Fruit fly (Drosophila melanogaster) whole organism, wandering third instar larva: ENCODE data around the gene CAH9.

Experiments
- Abd-B ChIP-seq: fragments of >200 bp; optimal IDR thresholded peaks from 2 replicates; lab custom pipeline; 2017; ENCODE audit warnings: missing biosample characterization, missing genetic modification characterization
- CG32264 ChIP-seq: fragments of 200-800 bp; sonication (Bioruptor generic); optimal IDR thresholded peaks from 2 replicates; lab custom pipeline; 2016; ENCODE audit warnings: missing biosample characterization, missing genetic modification characterization
- CG9705 ChIP-seq: fragments of 200-800 bp; sonication (Bioruptor generic); optimal IDR thresholded peaks from 2 replicates; lab custom pipeline; 2018; ENCODE audit warnings: missing biosample characterization, mild to moderate bottlenecking, missing genetic modification characterization
- CrebA ChIP-seq: fragments of 200-800 bp; sonication (Bioruptor generic); optimal IDR thresholded peaks from 2 replicates; lab custom pipeline; 2016; ENCODE audit warnings: missing biosample characterization, mild to moderate bottlenecking, missing genetic modification characterization, borderline replicate concordance
- Dfd ChIP-seq: fragments of >200 bp; optimal IDR thresholded peaks from 2 replicates; lab custom pipeline; 2017; ENCODE audit warnings: missing biosample characterization, missing genetic modification characterization
- GATAd ChIP-seq: sonication (Bioruptor generic); optimal IDR thresholded peaks from 2 replicates; lab custom pipeline; 2016; ENCODE audit warnings: missing biosample characterization, missing genetic modification characterization
- HLH106 ChIP-seq: fragments of 200-800 bp; optimal IDR thresholded peaks from 3 replicates; lab custom pipeline; 2019; ENCODE audit warnings: missing biosample characterization, mild to moderate bottlenecking, missing genetic modification characterization, moderate library complexity
- Hnf4 ChIP-seq: fragments of 200-800 bp; sonication (Bioruptor generic); optimal IDR thresholded peaks from 2 replicates; lab custom pipeline; 2016; ENCODE audit warnings: missing biosample characterization, mild to moderate bottlenecking, missing genetic modification characterization
- Hr78 ChIP-seq: fragments of >200 bp; optimal IDR thresholded peaks from 2 replicates; lab custom pipeline; 2017; ENCODE audit warnings: missing biosample characterization, missing genetic modification characterization
- Hr83 ChIP-seq: fragments of 200-300 bp; sonication (Bioruptor generic); optimal IDR thresholded peaks from 2 replicates; lab custom pipeline; 2016; ENCODE audit warnings: missing biosample characterization, mild to moderate bottlenecking, missing genetic modification characterization, moderate library complexity; ENCODE audit not compliant: poor library complexity, severe bottlenecking
- Jra ChIP-seq: sonication (Bioruptor generic); optimal IDR thresholded peaks from 2 replicates; lab custom pipeline; 2016; ENCODE audit warnings: missing biosample characterization, missing genetic modification characterization
- Mio ChIP-seq: sonication (Bioruptor generic); optimal IDR thresholded peaks from 2 replicates; lab custom pipeline; 2016; ENCODE audit warnings: missing biosample characterization, missing genetic modification characterization
- Myc ChIP-seq: fragments of >200 bp; optimal IDR thresholded peaks from 2 replicates; lab custom pipeline; 2017
- N ChIP-seq: fragments of >200 bp; optimal IDR thresholded peaks from 2 replicates; lab custom pipeline; 2018; ENCODE audit warnings: missing biosample characterization, missing external identifiers, missing genetic modification characterization
- OdsH ChIP-seq: fragments of 200-800 bp; sonication (Bioruptor generic); optimal IDR thresholded peaks from 2 replicates; lab custom pipeline; 2016; ENCODE audit warnings: missing biosample characterization, mild to moderate bottlenecking, missing genetic modification characterization
- Rel ChIP-seq, 2 experiments: fragments of 200-800 bp; sonication (Bioruptor generic) in 1 of 2; optimal IDR thresholded peaks; 2 replicates in 1 of 2; 3 replicates in 1 of 2; lab custom pipeline; 2016 to 2019; ENCODE audit warnings: mild to moderate bottlenecking in 2 of 2, missing biosample characterization in 2 of 2, missing genetic modification characterization in 2 of 2, moderate library complexity in 1 of 2
- Sp1 ChIP-seq: fragments of 200-800 bp; sonication (Bioruptor generic); optimal IDR thresholded peaks from 3 replicates; lab custom pipeline; 2019; ENCODE audit warnings: missing biosample characterization, mild to moderate bottlenecking, missing genetic modification characterization, moderate library complexity
- Vsx2 ChIP-seq: fragments of 200-300, 225-300 bp; sonication (Bioruptor generic); optimal IDR thresholded peaks from 2 replicates; lab custom pipeline; 2018; ENCODE audit warnings: missing biosample characterization, missing genetic modification characterization; ENCODE audit not compliant: partially characterized antibody
- br ChIP-seq: fragments of 200-800 bp; sonication (Bioruptor generic); optimal IDR thresholded peaks from 2 replicates; lab custom pipeline; 2016; ENCODE audit warnings: missing biosample characterization, missing genetic modification characterization
- brk ChIP-seq: fragments of 200-800 bp; sonication (Bioruptor generic); optimal IDR thresholded peaks from 2 replicates; lab custom pipeline; 2016; ENCODE audit warnings: missing biosample characterization, mild to moderate bottlenecking, missing genetic modification characterization
- dl ChIP-seq, 2 experiments: fragments of 175-275, 200-275 bp in 1 of 2; fragments of 200-275 bp in 1 of 2; sonication (Bioruptor generic); optimal IDR thresholded peaks; lab custom pipeline; 2018; ENCODE audit warnings: mild to moderate bottlenecking in 2 of 2, missing biosample characterization in 2 of 2, missing genetic modification characterization in 2 of 2, moderate library complexity in 2 of 2; ENCODE audit not compliant: partially characterized antibody in 2 of 2, insufficient read depth in 1 of 2
- dmrt93B ChIP-seq: fragments of 200-800 bp; sonication (Bioruptor generic); optimal IDR thresholded peaks from 2 replicates; lab custom pipeline; 2018; ENCODE audit warnings: missing biosample characterization, mild to moderate bottlenecking, missing genetic modification characterization
- dsf ChIP-seq: sonication (Bioruptor generic); optimal IDR thresholded peaks from 2 replicates; lab custom pipeline; 2016; ENCODE audit warnings: missing biosample characterization, missing genetic modification characterization, borderline replicate concordance
- ey ChIP-seq: fragments of 200-800 bp; sonication (Bioruptor generic); optimal IDR thresholded peaks from 2 replicates; lab custom pipeline; 2016; ENCODE audit warnings: missing biosample characterization, missing genetic modification characterization
- foxo ChIP-seq, 2 experiments: fragments of 200-800 bp; sonication (Bioruptor generic); optimal IDR thresholded peaks; 2 replicates in 1 of 2; 3 replicates in 1 of 2; lab custom pipeline; 2016 to 2017; ENCODE audit warnings: missing biosample characterization in 2 of 2, missing genetic modification characterization in 2 of 2
- fru ChIP-seq: fragments of 200-800 bp; sonication (Bioruptor generic); optimal IDR thresholded peaks from 3 replicates; lab custom pipeline; 2016; ENCODE audit warnings: missing biosample characterization, mild to moderate bottlenecking, missing genetic modification characterization
- h ChIP-seq: fragments of 200-800 bp; sonication (Bioruptor generic); optimal IDR thresholded peaks from 3 replicates; lab custom pipeline; 2016; ENCODE audit warnings: missing biosample characterization, mild to moderate bottlenecking, missing genetic modification characterization
- jim ChIP-seq: fragments of 175-275, 200-325 bp; sonication (Bioruptor generic); optimal IDR thresholded peaks from 2 replicates; lab custom pipeline; 2016; ENCODE audit warnings: missing biosample characterization, mild to moderate bottlenecking, missing genetic modification characterization
- lola ChIP-seq: fragments of >200 bp; optimal IDR thresholded peaks from 2 replicates; lab custom pipeline; 2017; ENCODE audit warnings: missing biosample characterization, missing genetic modification characterization
- pan ChIP-seq: fragments of >200 bp; optimal IDR thresholded peaks from 2 replicates; lab custom pipeline; 2017
- psq ChIP-seq: fragments of 200-800 bp; sonication (Bioruptor generic); optimal IDR thresholded peaks from 3 replicates; lab custom pipeline; 2017; ENCODE audit warnings: missing biosample characterization, mild to moderate bottlenecking, missing genetic modification characterization, moderate library complexity
- rgr ChIP-seq: fragments of 200-800 bp; sonication (Bioruptor generic); optimal IDR thresholded peaks from 3 replicates; lab custom pipeline; 2016; ENCODE audit warnings: missing biosample characterization, mild to moderate bottlenecking, missing genetic modification characterization
- sage ChIP-seq: fragments of 200-800 bp; sonication (Bioruptor generic); optimal IDR thresholded peaks from 2 replicates; lab custom pipeline; 2016; ENCODE audit warnings: missing biosample characterization, mild to moderate bottlenecking, missing genetic modification characterization
- sv ChIP-seq: fragments of 200-800 bp; sonication (Bioruptor generic); optimal IDR thresholded peaks from 3 replicates; lab custom pipeline; 2016; ENCODE audit warnings: missing biosample characterization, missing genetic modification characterization
- tai ChIP-seq: sonication (Bioruptor generic); optimal IDR thresholded peaks from 2 replicates; lab custom pipeline; 2016; ENCODE audit warnings: missing biosample characterization, missing genetic modification characterization
- usp ChIP-seq: fragments of >200 bp; optimal IDR thresholded peaks from 2 replicates; lab custom pipeline; 2017; ENCODE audit warnings: missing biosample characterization, missing genetic modification characterization
- woc ChIP-seq: sonication (Bioruptor generic); optimal IDR thresholded peaks from 2 replicates; lab custom pipeline; 2016; ENCODE audit warnings: missing biosample characterization, mild to moderate bottlenecking, missing genetic modification characterization

CAH9 gene

dm6 chr3R:27152129-27152968, 46.4 kb upstream of the CAH9 start:
- TF ChIP-seq br: peak; percentile 76
- TF ChIP-seq dmrt93B (GFP tag; lab: Kevin White, UChicago): peak; percentile 51
- TF ChIP-seq N: no peak
- TF ChIP-seq brk (GFP tag; lab: Kevin White, UChicago): peak; percentile 43
- TF ChIP-seq psq: peak; percentile 35
- TF ChIP-seq pan: no peak
- TF ChIP-seq sage (GFP tag; lab: Kevin White, UChicago): no peak
- peak in 1 of 2 experiments; percentile 62 for TF ChIP-seq foxo (GFP tag; optimal IDR thresholded peaks at IDR 0.05; lab: Kevin White, UChicago)
- peak; percentile 49 for TF ChIP-seq CG9705 (GFP tag; lab: Kevin White, UChicago)
- TF ChIP-seq sv (GFP tag; lab: Kevin White, UChicago): no peak
- TF ChIP-seq Hnf4 (GFP tag; lab: Kevin White, UChicago): peak; percentile 29
- peak; percentile 37 for TF ChIP-seq CG32264 (GFP tag; lab: Kevin White, UChicago)
- peak; percentile 65 for TF ChIP-seq Sp1 (GFP tag; lab: Kevin White, UChicago)
- TF ChIP-seq ey (GFP tag; lab: Kevin White, UChicago): peak; percentile 64
- TF ChIP-seq OdsH (GFP tag; lab: Kevin White, UChicago): peak; percentile 42
- peak; percentile 57 for TF ChIP-seq rgr (GFP tag; lab: Kevin White, UChicago)
- peak; percentile 73 for TF ChIP-seq HLH106 (tag; lab: Kevin White, UChicago)
- no peak for TF ChIP-seq Vsx2
- no peak for TF ChIP-seq Mio (GFP tag; lab: Kevin White, UChicago)
- TF ChIP-seq tai (GFP tag; lab: Kevin White, UChicago): no peak
- peak; percentile 45 for TF ChIP-seq woc (GFP tag; lab: Kevin White, UChicago)
- no peak for TF ChIP-seq GATAd (GFP tag; lab: Kevin White, UChicago)
- TF ChIP-seq dl (GFP tag; optimal IDR thresholded peaks at IDR 0.05; lab: Kevin White, UChicago; ENCODE audit: insufficient read depth in 1 of 2, partially characterized antibody in 2 of 2): no peak
- TF ChIP-seq h: peak; percentile 53
- peak; percentile 76 for TF ChIP-seq fru
- no peak for TF ChIP-seq Hr83 (GFP tag; lab: Kevin White, UChicago)

dm6 chr3R:27151516-27151823, 45.5 kb upstream of the CAH9 start, which contains the start of gene Men-b:
Men-b (plus strand) TSS chr3R:27151662.
- TF ChIP-seq sage (GFP tag; lab: Kevin White, UChicago): no peak
- TF ChIP-seq CrebA (GFP tag; lab: Kevin White, UChicago): no peak
- no peak for TF ChIP-seq HLH106 (tag; lab: Kevin White, UChicago)
- peak; percentile 52 for TF ChIP-seq Hr83 (GFP tag; lab: Kevin White, UChicago)
- peak; percentile 92 for TF ChIP-seq Myc

dm6 chr3R:27150685-27151515, 44.9 kb upstream of the CAH9 start, which contains the start of gene CG6051:
CG6051 (minus strand) TSS chr3R:27151069.
- TF ChIP-seq Hr78 (GFP tag; lab: Kevin White, UChicago): peak; percentile 59
- no peak for TF ChIP-seq dmrt93B (GFP tag; lab: Kevin White, UChicago)
- no peak for TF ChIP-seq CrebA (GFP tag; lab: Kevin White, UChicago)
- no peak for TF ChIP-seq CG32264 (GFP tag; lab: Kevin White, UChicago)
- TF ChIP-seq OdsH (GFP tag; lab: Kevin White, UChicago): no peak
- no peak for TF ChIP-seq CG9705 (GFP tag; lab: Kevin White, UChicago)
- TF ChIP-seq dl (GFP tag; optimal IDR thresholded peaks at IDR 0.05; lab: Kevin White, UChicago; ENCODE audit: insufficient read depth in 1 of 2, partially characterized antibody in 2 of 2): no peak
- peak; percentile 91 for TF ChIP-seq N
- TF ChIP-seq brk (GFP tag; lab: Kevin White, UChicago): no peak
- no peak for TF ChIP-seq Mio (GFP tag; lab: Kevin White, UChicago)
- TF ChIP-seq Abd-B (GFP tag; lab: Kevin White, UChicago): peak; percentile 13
- TF ChIP-seq h: peak; percentile 47
- TF ChIP-seq psq: peak; percentile 9
- TF ChIP-seq woc (GFP tag; lab: Kevin White, UChicago): peak; percentile 61
- no peak for TF ChIP-seq jim (GFP tag; lab: Kevin White, UChicago)
- no peak for TF ChIP-seq GATAd (GFP tag; lab: Kevin White, UChicago)
- TF ChIP-seq br: no peak
- TF ChIP-seq usp (GFP tag; lab: Kevin White, UChicago): no peak
- no peak for TF ChIP-seq pan
- peak; percentile 30 for TF ChIP-seq Hnf4 (GFP tag; lab: Kevin White, UChicago)
- TF ChIP-seq dsf: no peak
- TF ChIP-seq foxo (GFP tag; optimal IDR thresholded peaks at IDR 0.05; lab: Kevin White, UChicago): peak in 1 of 2 experiments; percentile 16
- TF ChIP-seq Myc: no peak
- TF ChIP-seq Dfd (GFP tag; lab: Kevin White, UChicago): no peak
- TF ChIP-seq ey (GFP tag; lab: Kevin White, UChicago): no peak
- peak; percentile 43 for TF ChIP-seq HLH106 (tag; lab: Kevin White, UChicago)
- TF ChIP-seq Sp1 (GFP tag; lab: Kevin White, UChicago): peak; percentile 53
- no peak for TF ChIP-seq fru
- TF ChIP-seq Rel (GFP tag; optimal IDR thresholded peaks at IDR 0.05; lab: Kevin White, UChicago): no peak
- peak; percentile 43 for TF ChIP-seq Rel (tag; optimal IDR thresholded peaks at IDR 0.05; lab: Kevin White, UChicago)
- TF ChIP-seq Vsx2: no peak
- no peak for TF ChIP-seq sage (GFP tag; lab: Kevin White, UChicago)
- no peak for TF ChIP-seq lola
- TF ChIP-seq Jra (GFP tag; lab: Kevin White, UChicago): no peak
- TF ChIP-seq tai (GFP tag; lab: Kevin White, UChicago): no peak
